Fruit fly (Drosophila melanogaster) Kc167 (cell line): ENCODE results near the gene CG32112.

Source experiments
- Myc ChIP-seq: fragments of >200 bp; optimal IDR thresholded peaks from 2 replicates; lab custom pipeline; 2017; ENCODE audit warnings: missing external identifiers
- Sin3A ChIP-seq: fragments of >200 bp; optimal IDR thresholded peaks from 2 replicates; lab custom pipeline; 2018; ENCODE audit warnings: missing external identifiers
- h ChIP-seq: fragments of >200 bp; optimal IDR thresholded peaks from 3 replicates; lab custom pipeline; 2018; ENCODE audit warnings: missing external identifiers
- insv ChIP-seq: fragments of >200 bp; optimal IDR thresholded peaks from 3 replicates; lab custom pipeline; 2018; ENCODE audit warnings: missing external identifiers
- psq ChIP-seq: fragments of >200 bp; optimal IDR thresholded peaks from 2 replicates; lab custom pipeline; 2017; ENCODE audit warnings: missing external identifiers
- ttk ChIP-seq: sonication (Bioruptor generic); optimal IDR thresholded peaks from 2 replicates; lab custom pipeline; 2017; ENCODE audit warnings: missing external identifiers

dm6 chr3L:12695695-12696094 lies 45.8 kb upstream of the CG32112 start:
- TF ChIP-seq h (lab: Kevin White, UChicago) (no peak), Myc (lab: Kevin White, UChicago) (no peak), ttk (no peak), insv (lab: Kevin White, UChicago) (no peak), Sin3A (lab: Kevin White, UChicago) (no peak), psq (lab: Kevin White, UChicago) (no peak)
